Worm (Caenorhabditis elegans) whole organism, young adult: ENCODE measurements around the gene srbc-59.

Experiments used
- ama-1 ChIP-seq, 3 experiments: fragments of 150-350 bp in 1 of 3; sonication (generic microtip) in 2 of 3; optimal IDR thresholded peaks; 2 replicates each; lab custom pipeline; 2014 to 2018; ENCODE audit warnings: missing biosample characterization in 2 of 3, missing genetic modification characterization in 2 of 3, missing genetic modification reagents in 2 of 3
- repo-1 ChIP-seq: sonication (generic microtip); optimal IDR thresholded peaks from 2 replicates; lab custom pipeline; 2017; ENCODE audit warnings: mild to moderate bottlenecking, missing genetic modification characterization, missing compliant biosample characterization
- snpc-4 ChIP-seq, 5 experiments: fragments of 150-350 bp in 1 of 5; sonication (generic microtip) in 4 of 5; optimal IDR thresholded peaks; 2 replicates each; lab custom pipeline; 2014 to 2018; ENCODE audit warnings: missing genetic modification characterization in 5 of 5, missing biosample characterization in 3 of 5, antibody characterized with exemption in 2 of 5, mild to moderate bottlenecking in 2 of 5, missing compliant biosample characterization in 2 of 5, missing genotype in 2 of 5, moderate library complexity in 2 of 5, missing genetic modification reagents in 1 of 5
- ztf-28 ChIP-seq: fragments of 200-800 bp; sonication (Bioruptor generic); IDR thresholded peaks from 2 replicates; pipeline ENCODE4 v1.3.6; 2022; ENCODE audit warnings: missing genetic modification reagents, missing genetic modification characterization, missing compliant biosample characterization
- ztf-3 ChIP-seq: fragments of 200-800 bp; sonication (Bioruptor generic); optimal IDR thresholded peaks from 2 replicates; lab custom pipeline; 2018; ENCODE audit warnings: mild to moderate bottlenecking, missing genetic modification characterization, missing compliant biosample characterization

DNA sequence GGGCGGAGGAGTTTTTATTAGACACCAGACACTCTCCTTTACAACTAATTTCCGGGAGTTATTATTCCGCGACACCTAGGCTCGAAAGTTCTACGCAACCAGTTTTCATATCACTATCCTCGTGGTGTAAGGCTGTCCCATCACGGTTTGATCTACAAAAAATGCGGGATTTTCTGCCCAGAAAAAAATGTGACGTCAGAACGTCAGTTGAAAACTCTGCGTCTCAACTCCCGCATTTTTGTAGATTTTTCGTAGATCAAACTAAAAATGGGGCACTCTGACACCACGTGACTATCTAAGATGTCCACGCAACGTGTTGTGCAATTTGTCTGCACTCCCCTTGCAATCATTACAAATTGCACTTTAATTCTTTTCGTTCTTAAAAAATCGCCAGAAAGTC, 13.7 kb upstream of the srbc-59 start, which contains the start of gene str-238:
- TF ChIP-seq repo-1 (no peak), ama-1 (optimal IDR thresholded peaks at IDR 0.05; lab: Kevin White, UChicago) (no peak), ama-1 (GFP tag; optimal IDR thresholded peaks at IDR 0.05; lab: Kevin White, UChicago) (no peak), ztf-3 (GFP tag; lab: Kevin White, UChicago) (no peak), snpc-4 (GFP tag; optimal IDR thresholded peaks at IDR 0.05; lab: Kevin White, UChicago) (no peak), snpc-4 (tag; optimal IDR thresholded peaks at IDR 0.05; lab: Kevin White, UChicago) (no peak), ztf-28 (GFP tag; lab: Robert Waterston, UW) (no peak)
